Fruit fly (Drosophila melanogaster) whole organism, embryonic: ENCODE results near the gene Lasp.

Experiments used
- Aef1 ChIP-seq: fragments of 200-800 bp; sonication (Bioruptor generic); IDR thresholded peaks from 3 replicates; pipeline ENCODE4 v1.3.6; 2022; ENCODE audit warnings: missing biosample characterization, missing genetic modification characterization
- Atf3 ChIP-seq: fragments of 200-800 bp; sonication (Bioruptor generic); optimal IDR thresholded peaks from 3 replicates; lab custom pipeline; 2016; ENCODE audit warnings: missing biosample characterization, missing genetic modification characterization
- CG11723 ChIP-seq: fragments of 200-800 bp; sonication (Bioruptor generic); optimal IDR thresholded peaks from 2 replicates; lab custom pipeline; 2017; ENCODE audit warnings: missing biosample characterization, mild to moderate bottlenecking, missing genetic modification characterization
- CG12071 ChIP-seq: fragments of 200-800 bp; sonication (Bioruptor generic); optimal IDR thresholded peaks from 3 replicates; lab custom pipeline; 2018; ENCODE audit warnings: missing biosample characterization, mild to moderate bottlenecking, missing genetic modification characterization
- CG13624 ChIP-seq: fragments of 200-800 bp; sonication (Bioruptor generic); optimal IDR thresholded peaks from 2 replicates; lab custom pipeline; 2016; ENCODE audit warnings: missing biosample characterization, missing genetic modification characterization
- CG13775 ChIP-seq: fragments of 200-800 bp; sonication (Bioruptor generic); optimal IDR thresholded peaks from 3 replicates; lab custom pipeline; 2017; ENCODE audit warnings: missing biosample characterization, mild to moderate bottlenecking, missing genetic modification characterization
- CG1529 ChIP-seq: fragments of 200-800 bp; sonication (Bioruptor generic); optimal IDR thresholded peaks from 3 replicates; lab custom pipeline; 2018; ENCODE audit warnings: missing biosample characterization, missing genetic modification characterization
- CG15479 ChIP-seq: fragments of 200-800 bp; sonication (Bioruptor generic); optimal IDR thresholded peaks from 3 replicates; lab custom pipeline; 2019; ENCODE audit warnings: missing biosample characterization, mild to moderate bottlenecking, missing genetic modification characterization, moderate library complexity
- CG16815 ChIP-seq: fragments of 200-800 bp; sonication (Bioruptor generic); optimal IDR thresholded peaks from 3 replicates; lab custom pipeline; 2017; ENCODE audit warnings: missing biosample characterization, mild to moderate bottlenecking, missing genetic modification characterization
- CG17802 ChIP-seq: fragments of 200-800 bp; sonication (Bioruptor generic); optimal IDR thresholded peaks from 2 replicates; lab custom pipeline; 2018; ENCODE audit warnings: missing biosample characterization, mild to moderate bottlenecking, missing genetic modification characterization, moderate library complexity
- CG18476 ChIP-seq: fragments of 200-800 bp; sonication (Bioruptor generic); optimal IDR thresholded peaks from 2 replicates; lab custom pipeline; 2016; ENCODE audit warnings: missing biosample characterization, mild to moderate bottlenecking, missing genetic modification characterization
- CG2199 ChIP-seq: fragments of 200-800 bp; sonication (Bioruptor generic); IDR thresholded peaks from 3 replicates; pipeline ENCODE4 v1.3.6; 2022; ENCODE audit warnings: missing biosample characterization, missing genetic modification characterization
- CG2202 ChIP-seq: fragments of 200-800 bp; sonication (Bioruptor generic); optimal IDR thresholded peaks from 2 replicates; lab custom pipeline; 2018; ENCODE audit warnings: missing biosample characterization, mild to moderate bottlenecking, missing genetic modification characterization
- CG2712 ChIP-seq: fragments of 200-800 bp; optimal IDR thresholded peaks from 3 replicates; lab custom pipeline; 2019; ENCODE audit warnings: missing biosample characterization, mild to moderate bottlenecking, missing genetic modification characterization, moderate library complexity
- CG30431 ChIP-seq: fragments of 200-800 bp; sonication (Bioruptor generic); optimal IDR thresholded peaks from 2 replicates; lab custom pipeline; 2017; ENCODE audit warnings: missing biosample characterization, missing genetic modification characterization
- CG3726 ChIP-seq: fragments of 200-800 bp; sonication (Bioruptor generic); IDR thresholded peaks from 3 replicates; pipeline ENCODE4, ENCODE4 v1.3.6; 2022; ENCODE audit warnings: missing biosample characterization, missing genetic modification characterization
- CG3838 ChIP-seq: fragments of 200-800 bp; sonication (Bioruptor generic); optimal IDR thresholded peaks from 3 replicates; lab custom pipeline; 2016; ENCODE audit warnings: missing biosample characterization, missing genetic modification characterization
- CG4617 ChIP-seq: fragments of 200-800 bp; sonication (Bioruptor generic); optimal IDR thresholded peaks from 3 replicates; lab custom pipeline; 2016; ENCODE audit warnings: missing biosample characterization, missing genetic modification characterization, borderline replicate concordance
- CG7786 ChIP-seq: fragments of 200-800 bp; sonication (Bioruptor generic); optimal IDR thresholded peaks from 2 replicates; lab custom pipeline; 2016; ENCODE audit warnings: missing biosample characterization, missing genetic modification characterization
- Dip3 ChIP-seq: fragments of 200-800 bp; sonication (Bioruptor generic); optimal IDR thresholded peaks from 3 replicates; lab custom pipeline; 2016; ENCODE audit warnings: missing biosample characterization, missing genetic modification characterization
- E2f1 ChIP-seq: fragments of 200-800 bp; sonication (Bioruptor generic); IDR thresholded peaks from 2 replicates; pipeline ENCODE4 v1.3.6; 2022; ENCODE audit warnings: missing biosample characterization, missing genetic modification characterization
- E2f2 ChIP-seq: fragments of 200-800 bp; sonication (Bioruptor generic); IDR thresholded peaks from 2 replicates; pipeline ENCODE4 v1.3.6; 2022; ENCODE audit warnings: missing biosample characterization, missing genetic modification characterization
- ERR ChIP-seq: fragments of 200-800 bp; sonication (Bioruptor generic); optimal IDR thresholded peaks from 2 replicates; lab custom pipeline; 2016; ENCODE audit warnings: missing biosample characterization, missing genetic modification characterization
- Fer2 ChIP-seq: fragments of 200-800 bp; sonication (Bioruptor generic); optimal IDR thresholded peaks from 2 replicates; lab custom pipeline; 2018; ENCODE audit warnings: missing biosample characterization, mild to moderate bottlenecking, missing genetic modification characterization, moderate library complexity
- Gug ChIP-seq: fragments of 200-800 bp; sonication (Bioruptor generic); IDR thresholded peaks from 4 replicates; pipeline ENCODE4 v1.3.6; 2022; ENCODE audit warnings: missing biosample characterization, missing genetic modification characterization
- HHEX ChIP-seq: fragments of 200-800 bp; sonication (Bioruptor generic); optimal IDR thresholded peaks from 3 replicates; lab custom pipeline; 2017; ENCODE audit warnings: missing biosample characterization, mild to moderate bottlenecking, missing genetic modification characterization, missing genetic modification reagents
- HmgD ChIP-seq: fragments of 200-800 bp; sonication (Bioruptor generic); optimal IDR thresholded peaks from 3 replicates; lab custom pipeline; 2016; ENCODE audit warnings: missing biosample characterization, missing genetic modification characterization
- HmgZ ChIP-seq: fragments of 200-800 bp; sonication (Bioruptor generic); optimal IDR thresholded peaks from 2 replicates; lab custom pipeline; 2018; ENCODE audit warnings: missing biosample characterization, mild to moderate bottlenecking, missing genetic modification characterization
- Hsf ChIP-seq: fragments of 200-800 bp; sonication (Bioruptor generic); optimal IDR thresholded peaks from 3 replicates; lab custom pipeline; 2016; ENCODE audit warnings: missing biosample characterization, missing genetic modification characterization
- NK7.1 ChIP-seq: fragments of 200-800 bp; sonication (Bioruptor generic); optimal IDR thresholded peaks from 3 replicates; lab custom pipeline; 2016; ENCODE audit warnings: missing biosample characterization, missing genetic modification characterization
- Pdp1 ChIP-seq, 2 experiments: fragments of 200-800 bp; sonication (Bioruptor generic); optimal IDR thresholded peaks; 3 replicates each; lab custom pipeline; 2016; ENCODE audit warnings: missing biosample characterization in 2 of 2, missing genetic modification characterization in 2 of 2, mild to moderate bottlenecking in 1 of 2, moderate library complexity in 1 of 2
- Ssrp ChIP-seq: fragments of 200-800 bp; sonication (Bioruptor generic); optimal IDR thresholded peaks from 2 replicates; lab custom pipeline; 2018; ENCODE audit warnings: missing biosample characterization, mild to moderate bottlenecking, missing genetic modification characterization, moderate library complexity
- al ChIP-seq: fragments of 200-800 bp; sonication (Bioruptor generic); IDR thresholded peaks from 2 replicates; pipeline ENCODE4 v1.3.6; 2022; ENCODE audit warnings: missing biosample characterization, missing genetic modification characterization
- amos ChIP-seq: fragments of 200-800 bp; sonication (Bioruptor generic); IDR thresholded peaks from 2 replicates; pipeline ENCODE4 v1.3.6; 2022; ENCODE audit warnings: missing biosample characterization, missing genetic modification characterization; ENCODE audit not compliant: partially characterized antibody
- bowl ChIP-seq: fragments of 200-800 bp; sonication (Bioruptor generic); IDR thresholded peaks from 2 replicates; pipeline ENCODE4 v1.3.6; 2022; ENCODE audit warnings: missing biosample characterization, missing genetic modification characterization
- chn ChIP-seq: fragments of 200-800 bp; sonication (Bioruptor generic); optimal IDR thresholded peaks from 2 replicates; lab custom pipeline; 2016; ENCODE audit warnings: missing biosample characterization, missing genetic modification characterization
- dimm ChIP-seq: fragments of 200-800 bp; sonication (Bioruptor generic); IDR thresholded peaks from 2 replicates; pipeline ENCODE4 v1.3.6; 2022; ENCODE audit warnings: missing biosample characterization, missing genetic modification characterization
- gce ChIP-seq: fragments of 200-800 bp; sonication (Bioruptor generic); IDR thresholded peaks from 3 replicates; pipeline ENCODE4 v1.3.6; 2022; ENCODE audit warnings: missing biosample characterization, missing genetic modification characterization
- jumu ChIP-seq: fragments of 200-800 bp; sonication (Bioruptor generic); optimal IDR thresholded peaks from 3 replicates; lab custom pipeline; 2016; ENCODE audit warnings: missing biosample characterization, missing genetic modification characterization
- lbe ChIP-seq: fragments of 200-800 bp; sonication (Bioruptor generic); optimal IDR thresholded peaks from 2 replicates; lab custom pipeline; 2016; ENCODE audit warnings: missing biosample characterization, mild to moderate bottlenecking, missing genetic modification characterization
- lilli ChIP-seq: fragments of 200-800 bp; sonication (Bioruptor generic); optimal IDR thresholded peaks from 3 replicates; lab custom pipeline; 2016; ENCODE audit warnings: missing biosample characterization, missing genetic modification characterization
- mam ChIP-seq: fragments of 200-800 bp; sonication (Bioruptor generic); optimal IDR thresholded peaks from 3 replicates; lab custom pipeline; 2016; ENCODE audit warnings: missing biosample characterization, missing genetic modification characterization
- nau ChIP-seq: fragments of 200-800 bp; sonication (Bioruptor generic); optimal IDR thresholded peaks from 3 replicates; lab custom pipeline; 2017; ENCODE audit warnings: missing biosample characterization, mild to moderate bottlenecking, missing genetic modification characterization, missing genetic modification reagents
- pho ChIP-seq: fragments of 200-800 bp; sonication (Bioruptor generic); optimal IDR thresholded peaks from 2 replicates; lab custom pipeline; 2016; ENCODE audit warnings: missing biosample characterization, missing genetic modification characterization
- pita ChIP-seq: fragments of 200-800 bp; sonication (Bioruptor generic); optimal IDR thresholded peaks from 2 replicates; lab custom pipeline; 2017; ENCODE audit warnings: missing biosample characterization, mild to moderate bottlenecking, missing genetic modification characterization
- pzg ChIP-seq: fragments of 200-800 bp; sonication (Bioruptor generic); optimal IDR thresholded peaks from 3 replicates; lab custom pipeline; 2018; ENCODE audit warnings: missing biosample characterization, mild to moderate bottlenecking, missing genetic modification characterization, moderate library complexity
- slou ChIP-seq: fragments of 200-800 bp; sonication (Bioruptor generic); optimal IDR thresholded peaks from 3 replicates; lab custom pipeline; 2016; ENCODE audit warnings: missing biosample characterization, missing genetic modification characterization
- stc ChIP-seq: fragments of 200-800 bp; sonication (Bioruptor generic); IDR thresholded peaks from 2 replicates; pipeline ENCODE4 v1.3.6; 2022; ENCODE audit warnings: missing biosample characterization, missing genetic modification characterization
- tup ChIP-seq: fragments of 200-800 bp; sonication (Bioruptor generic); optimal IDR thresholded peaks from 2 replicates; lab custom pipeline; 2016; ENCODE audit warnings: missing biosample characterization, mild to moderate bottlenecking, missing genetic modification characterization, moderate library complexity
- vvl ChIP-seq: fragments of 200-800 bp; sonication (Bioruptor generic); IDR thresholded peaks from 2 replicates; pipeline ENCODE4 v1.3.6; 2022; ENCODE audit warnings: missing biosample characterization, missing genetic modification characterization

The Lasp gene

DNA sequence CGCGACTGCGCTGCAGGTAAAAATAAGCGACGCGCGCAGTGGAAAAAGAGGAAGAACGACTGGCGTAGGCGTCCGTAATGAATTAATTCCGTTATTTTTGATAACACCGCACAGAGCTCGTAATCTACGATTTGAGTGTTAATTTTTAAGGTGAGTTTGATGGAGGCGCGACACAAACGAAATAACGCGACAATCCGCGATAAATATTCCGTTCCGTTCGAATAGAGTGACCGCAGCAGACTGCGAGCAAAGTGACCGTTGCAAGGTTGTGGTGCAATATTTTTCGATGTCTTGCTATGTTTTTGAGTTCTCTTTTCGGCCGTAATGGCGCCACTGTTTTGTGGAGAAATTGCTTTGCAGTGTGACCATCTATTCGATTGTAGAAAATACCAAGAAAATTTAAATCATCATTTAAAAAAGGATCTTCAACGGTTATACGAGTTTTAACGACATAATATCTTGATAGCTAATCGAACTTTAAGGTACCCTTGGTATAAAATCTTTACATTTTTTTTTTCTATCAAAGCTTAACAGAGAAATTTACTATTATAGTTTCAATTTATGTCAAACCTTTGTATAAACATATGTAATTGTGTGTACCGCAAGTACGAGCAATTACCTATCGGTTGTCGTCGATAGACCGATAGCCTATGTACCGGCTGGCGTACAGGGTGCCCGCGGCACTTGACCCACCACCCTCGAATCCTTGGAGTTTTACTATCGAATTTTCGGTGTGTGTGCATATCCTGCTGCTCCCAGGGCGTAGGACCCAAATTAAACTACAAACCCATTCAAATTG, at the start of gene Lasp, which contains the start of the genes CG43954 and Dab (continued):
- TF ChIP-seq stc (GFP tag; lab: Robert Waterston, UW), result peak; percentile 60
- TF ChIP-seq gce (GFP tag; lab: Robert Waterston, UW), result 0 out of 3 replicates have a peak, but pooled peaks have one; percentile 36
- no peak for TF ChIP-seq CG16815
- no peak for TF ChIP-seq mam
- no peak for TF ChIP-seq E2f1 (GFP tag; lab: Robert Waterston, UW)
- TF ChIP-seq CG17802, result no peak
- TF ChIP-seq CG3726 (GFP tag; lab: Robert Waterston, UW), result no peak
- TF ChIP-seq Pdp1 (GFP tag; optimal IDR thresholded peaks at IDR 0.05; lab: Kevin White, UChicago), result peak in 1 of 2 experiments; percentile 70
- TF ChIP-seq pho (GFP tag; lab: Kevin White, UChicago), result no peak
- peak; percentile 10 for TF ChIP-seq pita (GFP tag; lab: Kevin White, UChicago)
- no peak for TF ChIP-seq lilli (GFP tag; lab: Kevin White, UChicago)
- no peak for TF ChIP-seq CG1529 (GFP tag; lab: Kevin White, UChicago)
- no peak for TF ChIP-seq bowl
- peak; percentile 81; the same call in 1 of the 3 replicates for TF ChIP-seq CG2199
- TF ChIP-seq Gug (GFP tag; lab: Robert Waterston, UW), result 0 out of 4 replicates have a peak, but pooled peaks have one; percentile 21
- TF ChIP-seq pzg (GFP tag; lab: Kevin White, UChicago), result peak; percentile 86
- no peak for TF ChIP-seq Atf3 (GFP tag; lab: Kevin White, UChicago)
- TF ChIP-seq CG12071 (GFP tag; lab: Kevin White, UChicago), result peak; percentile 3
- TF ChIP-seq vvl (GFP tag; lab: Robert Waterston, UW), result peak; percentile 58
- TF ChIP-seq Hsf, result peak; percentile 38
- TF ChIP-seq Aef1 (GFP tag; lab: Robert Waterston, UW), result no peak; the same call in 2 of the 3 replicates
- no peak for TF ChIP-seq Dip3
- no peak for TF ChIP-seq slou (GFP tag; lab: Kevin White, UChicago)
- no peak for TF ChIP-seq tup (GFP tag; lab: Kevin White, UChicago)
- no peak for TF ChIP-seq CG18476 (GFP tag; lab: Kevin White, UChicago)
- no peak for TF ChIP-seq HHEX
- TF ChIP-seq Ssrp (tag; lab: Kevin White, UChicago), result peak; percentile 6
- TF ChIP-seq HmgZ (tag; lab: Kevin White, UChicago), result peak; percentile 51
- no peak for TF ChIP-seq CG7786 (GFP tag; lab: Kevin White, UChicago)
- peak; percentile 36 for TF ChIP-seq nau (GFP tag; lab: Kevin White, UChicago)
- TF ChIP-seq CG2712, result peak; percentile 48
- TF ChIP-seq lbe (GFP tag; lab: Kevin White, UChicago), result no peak
- TF ChIP-seq CG2202, result no peak
- peak; percentile 80 for TF ChIP-seq E2f2 (GFP tag; lab: Robert Waterston, UW)
- TF ChIP-seq HmgD, result no peak
- TF ChIP-seq CG30431 (GFP tag; lab: Kevin White, UChicago), result no peak
- TF ChIP-seq ERR, result no peak
- TF ChIP-seq CG4617 (GFP tag; lab: Kevin White, UChicago), result peak; percentile 36
- no peak for TF ChIP-seq CG3838 (GFP tag; lab: Kevin White, UChicago)
- TF ChIP-seq jumu (GFP tag; lab: Kevin White, UChicago), result no peak
- peak; percentile 34; the same call in 1 of the 2 replicates for TF ChIP-seq amos (GFP tag; lab: Robert Waterston, UW)
- TF ChIP-seq Fer2, result no peak
- no peak for TF ChIP-seq CG13775 (GFP tag; lab: Kevin White, UChicago)
- no peak for TF ChIP-seq chn (GFP tag; lab: Kevin White, UChicago)
- TF ChIP-seq CG11723 (GFP tag; lab: Kevin White, UChicago), result peak; percentile 3
- TF ChIP-seq al (GFP tag; lab: Robert Waterston, UW), result no peak
- peak; percentile 87 for TF ChIP-seq CG15479 (GFP tag; lab: Kevin White, UChicago)
- TF ChIP-seq NK7.1, result no peak
- no peak for TF ChIP-seq CG13624 (GFP tag; lab: Kevin White, UChicago)
- no peak for TF ChIP-seq dimm
